Worm (Caenorhabditis elegans) whole organism, early embryonic: Measurements from ENCODE around the gene F35C5.1.

Experiments
- B0310.2 ChIP-seq: sonication (generic microtip); optimal IDR thresholded peaks from 2 replicates; lab custom pipeline; 2016; ENCODE audit warnings: mild to moderate bottlenecking, missing genetic modification characterization, missing compliant biosample characterization
- F13C5.2 ChIP-seq: sonication (generic microtip); optimal IDR thresholded peaks from 2 replicates; lab custom pipeline; 2017; ENCODE audit warnings: mild to moderate bottlenecking, missing genetic modification characterization, inconsistent platforms, missing compliant biosample characterization
- aly-1 ChIP-seq: sonication (generic microtip); optimal IDR thresholded peaks from 2 replicates; lab custom pipeline; 2016; ENCODE audit warnings: missing genetic modification characterization, missing compliant biosample characterization
- ama-1 ChIP-seq: fragments of 150-350 bp; optimal IDR thresholded peaks from 2 replicates; lab custom pipeline; 2014
- ceh-13 ChIP-seq: fragments of 200-800 bp; sonication (Bioruptor generic); optimal IDR thresholded peaks from 2 replicates; lab custom pipeline; 2018; ENCODE audit warnings: mild to moderate bottlenecking, missing genetic modification characterization, missing compliant biosample characterization
- ceh-36 ChIP-seq: sonication (generic microtip); optimal IDR thresholded peaks from 2 replicates; lab custom pipeline; 2016; ENCODE audit warnings: missing genetic modification characterization, inconsistent platforms, missing compliant biosample characterization
- ets-7 ChIP-seq: sonication (generic microtip); optimal IDR thresholded peaks from 2 replicates; lab custom pipeline; 2016; ENCODE audit warnings: missing genotype, missing genetic modification characterization, missing compliant biosample characterization
- flt-1 ChIP-seq: fragments of 200-800 bp; sonication (Bioruptor generic); IDR thresholded peaks from 2 replicates; pipeline ENCODE4 v1.3.6; 2022; ENCODE audit warnings: missing genetic modification characterization, missing compliant biosample characterization
- hmbx-1 ChIP-seq: sonication (generic microtip); optimal IDR thresholded peaks from 2 replicates; lab custom pipeline; 2016; ENCODE audit warnings: mild to moderate bottlenecking, missing genetic modification characterization, missing compliant biosample characterization
- hmg-4 ChIP-seq: fragments of 200-800 bp; sonication (Bioruptor generic); optimal IDR thresholded peaks from 2 replicates; lab custom pipeline; 2018; ENCODE audit warnings: mild to moderate bottlenecking, missing genetic modification characterization, missing compliant biosample characterization
- hnd-1 ChIP-seq: sonication (generic microtip); optimal IDR thresholded peaks from 2 replicates; lab custom pipeline; 2016; ENCODE audit warnings: missing genetic modification characterization, missing compliant biosample characterization
- pes-1 ChIP-seq: fragments of 200-800 bp; sonication (Bioruptor generic); IDR thresholded peaks from 2 replicates; pipeline ENCODE4 v1.3.6; 2022; ENCODE audit warnings: missing genetic modification reagents, missing genetic modification characterization, missing compliant biosample characterization
- scrt-1 ChIP-seq: fragments of 200-800 bp; sonication (Bioruptor generic); IDR thresholded peaks from 2 replicates; pipeline ENCODE4 v1.3.6; 2022; ENCODE audit warnings: missing genetic modification characterization, missing compliant biosample characterization
- sea-1 ChIP-seq: fragments of 200-800 bp; sonication (Bioruptor generic); conservative IDR thresholded peaks from 2 replicates; pipeline ENCODE4 v1.3.6; 2022; ENCODE audit warnings: missing genetic modification characterization, missing compliant biosample characterization
- tbx-11 ChIP-seq: fragments of 200-800 bp; sonication (Bioruptor generic); IDR thresholded peaks from 2 replicates; pipeline ENCODE4 v1.3.6; 2022; ENCODE audit warnings: missing genetic modification characterization, missing compliant biosample characterization
- tbx-37 ChIP-seq: fragments of 200-800 bp; sonication (Bioruptor generic); conservative IDR thresholded peaks from 2 replicates; pipeline ENCODE4 v1.3.6; 2022; ENCODE audit warnings: missing genetic modification reagents, missing genetic modification characterization, missing compliant biosample characterization
- tra-4 ChIP-seq: sonication (generic microtip); optimal IDR thresholded peaks from 2 replicates; lab custom pipeline; 2017; ENCODE audit warnings: missing genetic modification characterization, missing compliant biosample characterization

Gene F35C5.1

DNA sequence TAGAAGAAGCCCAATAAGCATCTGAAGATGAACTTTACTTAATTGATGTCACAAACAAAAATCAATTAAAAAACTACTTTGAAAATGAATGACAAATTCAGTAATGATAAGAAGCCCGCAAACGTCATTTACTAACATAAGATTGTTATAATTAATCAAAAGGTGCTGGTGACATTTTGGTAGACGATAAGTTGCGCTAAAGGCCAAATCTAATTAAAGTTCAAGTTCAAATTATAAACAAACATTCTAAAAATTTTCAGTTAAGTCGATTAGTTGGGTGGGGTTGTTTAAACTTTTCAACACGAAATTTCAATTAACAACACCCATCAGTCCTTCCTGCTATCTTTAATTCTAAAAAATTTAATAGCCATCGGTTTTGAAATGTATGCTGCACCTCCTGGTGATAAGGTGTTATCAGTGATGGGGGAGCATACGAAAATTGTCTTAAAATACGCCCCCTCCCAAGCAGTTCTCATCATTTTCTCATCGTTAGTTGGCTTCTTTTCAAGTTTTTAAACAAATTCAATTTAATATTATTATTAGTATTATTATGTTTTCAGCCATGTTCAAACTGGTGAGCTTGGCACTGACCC is 14.6 kb downstream of the F35C5.1 start, which contains the start of the genes clec-62 and clec-63:
Gene clec-62, minus strand, starts transcription at position 51 of the 593 bp plus-strand sequence.
Gene clec-63, plus strand, starts transcription at position 561 of the 593 bp plus-strand sequence.
- TF ChIP-seq hmbx-1 (tag; lab: Kevin White, UChicago), result no peak
- TF ChIP-seq scrt-1 (GFP tag; lab: Robert Waterston, UW), result no peak
- TF ChIP-seq ceh-13 (GFP tag; lab: Kevin White, UChicago), result no peak
- TF ChIP-seq ets-7 (tag; lab: Kevin White, UChicago), result no peak
- no peak for TF ChIP-seq tbx-37 (GFP tag; lab: Robert Waterston, UW)
- no peak for TF ChIP-seq tbx-11 (GFP tag; lab: Robert Waterston, UW)
- TF ChIP-seq hnd-1, result no peak
- no peak for TF ChIP-seq ceh-36 (tag; lab: Kevin White, UChicago)
- no peak for TF ChIP-seq ama-1 (lab: Kevin White, UChicago)
- no peak for TF ChIP-seq F13C5.2 (tag; lab: Kevin White, UChicago)
- TF ChIP-seq flt-1 (GFP tag; lab: Robert Waterston, UW), result no peak
- TF ChIP-seq aly-1 (tag; lab: Kevin White, UChicago), result no peak
- no peak for TF ChIP-seq B0310.2 (tag; lab: Kevin White, UChicago)
- TF ChIP-seq hmg-4, result no peak
- TF ChIP-seq sea-1 (GFP tag; lab: Robert Waterston, UW), result no peak
- no peak for TF ChIP-seq tra-4
- no peak for TF ChIP-seq pes-1 (GFP tag; lab: Robert Waterston, UW)

DNA sequence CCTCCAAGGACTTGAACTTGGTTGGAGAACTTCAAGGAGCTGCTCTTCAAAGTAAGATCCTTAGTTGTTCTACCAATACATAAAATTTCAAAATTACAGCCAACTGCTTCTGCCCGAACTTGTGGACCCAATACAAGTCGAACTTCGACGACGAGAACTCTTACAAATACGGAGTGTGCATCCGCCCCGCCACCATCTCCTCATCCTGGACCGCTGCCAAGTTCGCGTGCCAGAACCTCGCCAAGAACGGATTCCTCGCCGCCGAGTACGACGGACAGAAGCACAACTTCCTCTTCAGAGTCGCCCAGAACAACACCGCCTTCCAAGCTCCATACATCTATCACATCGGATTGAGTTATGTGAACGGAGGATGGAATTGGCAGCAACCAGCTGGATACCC is 16.1 kb downstream of the F35C5.1 start:
- TF ChIP-seq hmg-4, result no peak
- TF ChIP-seq ama-1 (lab: Kevin White, UChicago), result no peak

DNA sequence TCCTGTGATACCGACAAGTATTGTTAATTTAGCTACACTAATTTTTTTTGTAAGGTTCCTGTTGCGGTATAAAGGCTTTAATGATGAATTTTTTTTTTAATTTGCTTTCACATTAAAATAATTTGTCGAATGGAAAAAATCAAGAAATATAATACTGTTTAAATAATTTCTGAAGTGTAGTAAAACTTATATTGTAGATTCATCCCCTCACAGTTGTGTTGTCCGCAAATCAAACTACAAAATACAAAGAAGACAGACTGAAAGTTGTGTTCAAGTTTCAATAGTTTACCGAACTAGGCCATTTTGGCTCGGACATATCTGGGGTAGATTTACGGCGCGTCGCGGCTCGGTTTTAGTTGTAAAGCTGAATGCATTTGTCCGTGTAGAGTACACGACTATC is 16.8 kb downstream of the F35C5.1 start:
- no peak for TF ChIP-seq sea-1 (GFP tag; lab: Robert Waterston, UW)
- TF ChIP-seq ets-7 (tag; lab: Kevin White, UChicago), result no peak
- TF ChIP-seq hnd-1, result no peak
- TF ChIP-seq tra-4, result no peak
- no peak for TF ChIP-seq aly-1 (tag; lab: Kevin White, UChicago)
- TF ChIP-seq flt-1 (GFP tag; lab: Robert Waterston, UW), result no peak
- TF ChIP-seq hmg-4, result no peak
- no peak for TF ChIP-seq ceh-13 (GFP tag; lab: Kevin White, UChicago)
- no peak for TF ChIP-seq scrt-1 (GFP tag; lab: Robert Waterston, UW)
- no peak for TF ChIP-seq B0310.2 (tag; lab: Kevin White, UChicago)
- no peak for TF ChIP-seq ama-1 (lab: Kevin White, UChicago)
- TF ChIP-seq hmbx-1 (tag; lab: Kevin White, UChicago), result no peak
- no peak for TF ChIP-seq tbx-37 (GFP tag; lab: Robert Waterston, UW)

DNA sequence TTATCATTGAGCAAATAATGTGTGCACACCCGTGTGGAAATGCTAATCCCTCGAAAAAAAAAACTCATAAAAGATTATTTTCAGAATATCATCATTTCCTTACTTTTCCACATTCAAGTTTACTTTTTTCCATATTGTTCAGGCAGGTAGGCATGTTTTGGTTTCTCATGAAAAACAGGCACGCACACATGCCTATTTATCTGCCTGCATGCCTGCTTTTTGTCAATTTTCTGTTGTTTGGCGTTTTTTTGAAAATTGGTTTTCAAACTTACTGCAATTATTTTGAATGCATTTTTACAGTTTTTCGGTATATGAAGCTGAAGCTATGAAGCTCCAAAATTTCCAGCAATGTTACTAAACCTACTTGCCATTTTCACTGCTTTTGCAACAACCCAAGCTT is 17.3 kb downstream of the F35C5.1 start, which contains the start of gene clec-64:
Gene clec-64, plus strand, starts transcription at position 301 of the 400 bp plus-strand sequence.
- TF ChIP-seq tbx-11 (GFP tag; lab: Robert Waterston, UW) (no peak), tra-4 (no peak)

DNA sequence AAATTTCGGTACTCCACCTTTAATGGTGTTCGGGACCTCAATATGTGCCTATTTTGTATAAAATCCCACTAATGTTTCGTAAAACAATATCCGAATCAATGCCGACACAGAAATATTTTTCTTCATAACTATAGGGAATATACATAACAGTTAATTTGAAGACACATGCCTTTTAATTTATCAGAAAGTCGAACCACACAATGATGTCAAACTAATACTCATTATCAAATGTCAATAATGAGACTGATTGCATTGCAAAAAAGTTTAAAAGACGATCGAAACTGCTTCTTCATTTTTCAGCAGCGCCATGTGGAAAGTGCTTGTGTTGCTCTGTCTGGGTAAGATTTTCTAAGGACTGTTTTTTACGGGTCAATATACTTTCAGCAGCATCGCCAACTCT is 20.4 kb downstream of the F35C5.1 start, which contains the start of gene clec-65:
Gene clec-65, plus strand, starts transcription at position 301 of the 400 bp plus-strand sequence.
- TF ChIP-seq hmg-4 (no peak), flt-1 (GFP tag; lab: Robert Waterston, UW) (no peak), F13C5.2 (tag; lab: Kevin White, UChicago) (no peak), aly-1 (tag; lab: Kevin White, UChicago) (no peak), ets-7 (tag; lab: Kevin White, UChicago) (no peak)

DNA sequence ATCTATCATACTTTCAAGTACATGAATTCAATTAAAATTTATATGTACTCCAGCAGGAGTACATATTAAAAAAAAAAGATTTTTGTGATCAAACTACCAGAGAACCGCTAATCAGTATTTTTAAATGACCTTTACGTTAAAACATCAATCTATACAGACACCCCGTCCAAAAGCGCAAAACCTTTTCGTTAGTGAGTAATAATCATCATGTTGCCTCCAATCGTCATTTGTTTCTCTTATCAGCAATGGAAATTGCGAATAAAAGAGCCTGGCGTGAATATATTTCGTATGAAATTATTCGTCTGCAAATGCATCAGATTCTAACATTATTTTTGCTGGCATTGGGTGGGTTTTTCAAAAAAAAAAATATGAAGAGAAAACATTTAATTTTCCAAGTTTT is 23.6 kb downstream of the F35C5.1 start, which contains the start of gene clec-66:
Gene clec-66, plus strand, starts transcription at position 225 of the 400 bp plus-strand sequence.
- TF ChIP-seq aly-1 (tag; lab: Kevin White, UChicago) (no peak), tra-4 (no peak), sea-1 (GFP tag; lab: Robert Waterston, UW) (no peak), F13C5.2 (tag; lab: Kevin White, UChicago) (no peak), hmbx-1 (tag; lab: Kevin White, UChicago) (no peak), ets-7 (tag; lab: Kevin White, UChicago) (no peak)

DNA sequence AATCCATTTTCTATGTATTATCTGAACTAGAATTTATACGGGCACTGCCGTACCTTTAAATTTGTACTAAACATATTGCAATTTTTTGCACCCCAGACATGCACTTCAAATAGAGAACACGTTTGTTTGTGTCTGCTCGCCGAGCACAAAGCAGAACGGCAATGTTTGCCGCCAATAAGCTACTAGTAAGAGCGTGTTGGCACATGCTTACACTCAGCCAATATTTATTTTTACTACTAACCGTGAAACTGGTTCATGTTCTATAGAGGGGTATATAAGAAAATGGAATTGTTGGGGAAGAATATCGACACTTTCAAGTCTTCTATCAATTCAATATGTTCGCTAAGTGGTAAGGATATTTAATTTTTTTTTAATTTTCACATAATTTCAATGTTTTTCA is 26.5 kb downstream of the F35C5.1 start, which contains the start of gene nspb-11:
Gene nspb-11, plus strand, starts transcription at position 301 of the 400 bp plus-strand sequence.
- TF ChIP-seq tra-4, result no peak
- no peak for TF ChIP-seq tbx-11 (GFP tag; lab: Robert Waterston, UW)
- no peak for TF ChIP-seq pes-1 (GFP tag; lab: Robert Waterston, UW)
- no peak for TF ChIP-seq tbx-37 (GFP tag; lab: Robert Waterston, UW)
- TF ChIP-seq ets-7 (tag; lab: Kevin White, UChicago), result no peak
- TF ChIP-seq B0310.2 (tag; lab: Kevin White, UChicago), result no peak
- TF ChIP-seq F13C5.2 (tag; lab: Kevin White, UChicago), result no peak
- no peak for TF ChIP-seq ceh-36 (tag; lab: Kevin White, UChicago)
- TF ChIP-seq sea-1 (GFP tag; lab: Robert Waterston, UW), result no peak
- TF ChIP-seq hmbx-1 (tag; lab: Kevin White, UChicago), result no peak
- no peak for TF ChIP-seq hnd-1
- no peak for TF ChIP-seq ama-1 (lab: Kevin White, UChicago)
- TF ChIP-seq hmg-4, result no peak
- TF ChIP-seq ceh-13 (GFP tag; lab: Kevin White, UChicago), result no peak
- TF ChIP-seq flt-1 (GFP tag; lab: Robert Waterston, UW), result no peak
- TF ChIP-seq scrt-1 (GFP tag; lab: Robert Waterston, UW), result no peak

DNA sequence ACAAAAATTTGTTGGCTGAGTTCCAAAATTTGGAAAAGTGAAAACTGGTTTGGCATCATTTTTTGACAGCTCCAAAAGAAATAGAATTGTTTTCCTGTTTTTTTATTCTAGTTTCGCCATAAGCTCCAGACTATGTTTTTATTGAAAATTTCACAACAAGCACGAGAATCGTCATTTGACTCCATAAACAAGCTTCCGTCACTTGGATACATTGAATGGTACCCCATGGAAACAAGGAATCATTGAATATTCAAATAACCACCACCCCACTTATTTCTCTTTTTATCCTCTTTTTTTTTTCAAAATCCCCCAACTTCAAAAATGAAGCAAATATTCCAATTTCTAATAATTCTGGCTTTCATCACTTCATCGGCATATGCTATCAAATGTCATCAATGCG is 28.2 kb downstream of the F35C5.1 start, which contains the start of gene ddn-2:
Gene ddn-2, plus strand, starts transcription at position 301 of the 400 bp plus-strand sequence.
- TF ChIP-seq ama-1 (lab: Kevin White, UChicago) (no peak), sea-1 (GFP tag; lab: Robert Waterston, UW) (no peak), pes-1 (GFP tag; lab: Robert Waterston, UW) (no peak)
